Worm (Caenorhabditis elegans): ENCODE data around the gene nas-38.

nas-38 gene

ce11 chrX:573270-573669 lies 15.3 kb downstream of the nas-38 start (continued):
- TF ChIP-seq ceh-28 (tag; optimal IDR thresholded peaks at IDR 0.05) (no peak), mes-2 (tag; optimal IDR thresholded peaks at IDR 0.05; ENCODE audit: poor library complexity, severe bottlenecking) (peak; percentile 36), F26F4.8 (GFP tag; conservative IDR thresholded peaks at IDR 0.05) (no peak), lin-39 (tag; optimal IDR thresholded peaks at IDR 0.05) (no peak), jun-1 (tag; optimal IDR thresholded peaks at IDR 0.05) (no peak), zip-2 (tag; optimal IDR thresholded peaks at IDR 0.05) (peak; percentile 85), lin-13 (GFP tag; optimal IDR thresholded peaks at IDR 0.05) (no peak), gei-8 (GFP tag; optimal IDR thresholded peaks at IDR 0.05) (no peak), Y105C5A.15 (GFP tag; IDR thresholded peaks at IDR 0.05) (no peak), attf-4 (tag; optimal IDR thresholded peaks at IDR 0.05) (no peak), dve-1 (tag; optimal IDR thresholded peaks at IDR 0.05; ENCODE audit: insufficient read depth) (no peak), hlh-30 (tag; optimal IDR thresholded peaks at IDR 0.05; ENCODE audit: insufficient read depth) (peak; percentile 63), lin-15B (tag; optimal IDR thresholded peaks at IDR 0.05) (no peak), skn-1 (tag; optimal IDR thresholded peaks at IDR 0.05) (no peak), T26A8.4 (GFP tag; IDR thresholded peaks at IDR 0.05) (no peak), mdl-1 (tag; optimal IDR thresholded peaks at IDR 0.05) (peak in 1 of 2 experiments; percentile 57), ztf-7 (tag; optimal IDR thresholded peaks at IDR 0.05) (no peak), daf-16 (GFP tag; optimal IDR thresholded peaks at IDR 0.05) (no peak), daf-16 (tag; optimal IDR thresholded peaks at IDR 0.05) (no peak), tag-97 (GFP tag; IDR thresholded peaks at IDR 0.05) (no peak), ZK337.2 (GFP tag; IDR thresholded peaks at IDR 0.05) (no peak), pqm-1 (tag; optimal IDR thresholded peaks at IDR 0.05) (no peak), set-16 (GFP tag; IDR thresholded peaks at IDR 0.05) (no peak), nhr-11 (tag; optimal IDR thresholded peaks at IDR 0.05) (peak; percentile 81), F37D6.2 (tag; optimal IDR thresholded peaks at IDR 0.05) (no peak), D1046.2 (GFP tag; IDR thresholded peaks at IDR 0.05) (no peak), F10B5.3 (tag; optimal IDR thresholded peaks at IDR 0.05) (no peak), ceh-32 (tag; optimal IDR thresholded peaks at IDR 0.05; ENCODE audit: poor library complexity) (no peak), R02D3.7 (tag; optimal IDR thresholded peaks at IDR 0.05) (no peak), snpc-1.2 (GFP tag; IDR thresholded peaks at IDR 0.05) (no peak), arid-1 (GFP tag; conservative IDR thresholded peaks at IDR 0.05) (no peak), nhr-42 (GFP tag; IDR thresholded peaks at IDR 0.05) (no peak), daf-12 (tag; optimal IDR thresholded peaks at IDR 0.05) (no peak), daf-19 (GFP tag; conservative IDR thresholded peaks at IDR 0.05) (no peak), snpc-4 (tag; optimal IDR thresholded peaks at IDR 0.05) (no peak), spr-1 (tag; optimal IDR thresholded peaks at IDR 0.05) (no peak), zag-1 (tag; optimal IDR thresholded peaks at IDR 0.05) (no peak), zip-11 (GFP tag; IDR thresholded peaks at IDR 0.05) (no peak), dmd-9 (GFP tag; IDR thresholded peaks at IDR 0.05) (no peak), mdt-29 (GFP tag; IDR thresholded peaks at IDR 0.05) (no peak), unc-62 (GFP tag; optimal IDR thresholded peaks at IDR 0.05 in 1 of 2) (peak in 1 of 2 experiments; percentile 90), unc-62 (tag; optimal IDR thresholded peaks at IDR 0.05) (no peak), sdz-12 (GFP tag; optimal IDR thresholded peaks at IDR 0.05) (no peak), aly-2 (tag; optimal IDR thresholded peaks at IDR 0.05) (no peak), ctbp-1 (GFP tag; IDR thresholded peaks at IDR 0.05) (no peak), lin-29 (GFP tag; IDR thresholded peaks at IDR 0.05) (no peak), ama-1 (optimal IDR thresholded peaks at IDR 0.05) (no peak), lin-1 (GFP tag; IDR thresholded peaks at IDR 0.05) (no peak), tra-1 (GFP tag; IDR thresholded peaks at IDR 0.05) (no peak), fkh-10 (GFP tag; optimal IDR thresholded peaks at IDR 0.05) (peak; percentile 31), unc-130 (GFP tag; optimal IDR thresholded peaks at IDR 0.05) (no peak), lsy-2 (tag; optimal IDR thresholded peaks at IDR 0.05) (no peak), duxl-1 (tag; optimal IDR thresholded peaks at IDR 0.05; ENCODE audit: poor library complexity) (no peak)

Data from whole organism, L4 larva.